Worm (Caenorhabditis elegans): ENCODE results near the gene nhr-53.

DNA sequence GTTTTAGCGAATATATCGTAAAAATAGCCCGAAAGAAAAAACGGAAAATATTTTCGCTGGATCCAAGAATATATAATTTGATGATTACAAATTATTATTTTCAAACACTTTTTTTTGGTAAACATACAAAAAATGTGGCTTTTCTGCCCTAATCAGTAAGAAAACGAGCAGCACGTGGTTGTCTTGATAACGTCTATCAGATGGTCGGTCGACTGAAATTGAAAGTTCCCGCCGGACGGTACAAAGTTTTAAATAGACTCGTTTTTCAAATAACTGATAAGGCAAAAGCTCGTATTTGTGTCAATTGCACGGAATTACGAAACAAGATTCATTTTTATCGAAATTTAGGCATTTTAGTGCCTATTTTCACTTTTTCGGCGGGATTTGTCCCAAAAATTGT lies 35.4 kb downstream of the nhr-53 start:
- TF ChIP-seq lin-39 (tag; optimal IDR thresholded peaks at IDR 0.05) (no peak), skn-1 (tag; optimal IDR thresholded peaks at IDR 0.05) (no peak), mml-1 (tag; optimal IDR thresholded peaks at IDR 0.05) (no peak), nhr-11 (tag; optimal IDR thresholded peaks at IDR 0.05) (no peak)

Data from whole organism, L3 larva.